ENCODE assay signal across 5 worm cellular contexts in the genomic region with DNA sequence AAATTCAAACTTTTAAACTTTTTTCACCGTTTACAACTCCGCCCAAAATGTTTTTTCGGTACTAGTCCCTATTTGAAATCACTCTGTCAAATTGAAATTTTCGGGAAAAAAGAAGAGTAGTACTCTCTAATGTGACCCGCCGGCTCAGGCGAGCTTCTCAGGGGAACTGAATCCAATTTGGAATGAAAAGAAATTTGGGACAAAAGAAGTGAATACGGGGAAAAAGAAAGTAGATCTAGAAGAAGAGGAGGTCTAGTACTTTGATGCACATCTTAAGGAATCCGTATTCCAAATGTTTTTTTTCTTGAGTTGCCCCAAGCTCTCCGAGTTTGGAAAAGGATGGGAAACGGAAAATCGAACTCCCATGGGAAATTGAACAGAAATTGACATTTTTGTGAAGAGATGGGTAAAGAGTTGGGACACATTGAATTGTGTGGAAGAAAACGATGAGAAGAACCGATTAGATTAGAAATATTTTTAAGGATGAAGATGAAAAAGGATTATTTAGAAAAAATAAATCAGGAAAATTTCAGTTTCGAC.
TF ChIP-seq lines count a peak whose summit lies in the region.

No protein-coding gene starts in this region.

TF ChIP-seq in whole organism, L1 larva, 84 proteins besides CTCF, POLR2A, EP300 and RAD21:
- TF ChIP-seq rnt-1 (tag; optimal IDR thresholded peaks at IDR 0.05; lab: Kevin White, UChicago) (no peak), fkh-10 (GFP tag; optimal IDR thresholded peaks at IDR 0.05; lab: Kevin White, UChicago) (peak; percentile 39), tbx-2 (tag; optimal IDR thresholded peaks at IDR 0.05; lab: Kevin White, UChicago) (peak; percentile 21), lin-14 (GFP tag; optimal IDR thresholded peaks at IDR 0.05; lab: Kevin White, UChicago) (peak; percentile 64)
TF ChIP-seq in whole organism, L1 larva: peak in this region for 3.

TF ChIP-seq in whole organism, L3 larva, 47 proteins besides CTCF, POLR2A, EP300 and RAD21:
- TF ChIP-seq fkh-10 (GFP tag; optimal IDR thresholded peaks at IDR 0.05; lab: Kevin White, UChicago): peak; percentile 44
- no peak for TF ChIP-seq egl-5 (tag; optimal IDR thresholded peaks at IDR 0.05; lab: Kevin White, UChicago)
- no peak for TF ChIP-seq unc-62 (GFP tag; optimal IDR thresholded peaks at IDR 0.05; lab: Kevin White, UChicago)

TF ChIP-seq in whole organism, L4 larva, 104 proteins besides CTCF, POLR2A, EP300 and RAD21:
- TF ChIP-seq fkh-10 (GFP tag; optimal IDR thresholded peaks at IDR 0.05; lab: Kevin White, UChicago): peak; percentile 39
- TF ChIP-seq F49E8.2 (tag; optimal IDR thresholded peaks at IDR 0.05; lab: Kevin White, UChicago; ENCODE audit: borderline replicate concordance): no peak
- TF ChIP-seq nhr-6 (tag; optimal IDR thresholded peaks at IDR 0.05; lab: Kevin White, UChicago): no peak
- TF ChIP-seq unc-62 (GFP tag; optimal IDR thresholded peaks at IDR 0.05 in 1 of 2; lab: Kevin White, UChicago): peak in 1 of 2 experiments; percentile 67
- TF ChIP-seq unc-62 (tag; optimal IDR thresholded peaks at IDR 0.05; lab: Kevin White, UChicago): no peak
- no peak for TF ChIP-seq dmd-8 (GFP tag; IDR thresholded peaks at IDR 0.05; lab: Robert Waterston, UW)
- TF ChIP-seq T20F7.1 (GFP tag; optimal IDR thresholded peaks at IDR 0.05; lab: Kevin White, UChicago): no peak
- TF ChIP-seq rbr-2 (tag; optimal IDR thresholded peaks at IDR 0.05; lab: Kevin White, UChicago): no peak
- TF ChIP-seq lin-38 (GFP tag; IDR thresholded peaks at IDR 0.05; lab: Robert Waterston, UW): no peak
- 0 out of 2 replicates have a peak, but pooled peaks have one; percentile 16 for TF ChIP-seq ctbp-1 (GFP tag; IDR thresholded peaks at IDR 0.05; lab: Robert Waterston, UW)

TF ChIP-seq in whole organism, late embryonic, 69 proteins besides CTCF, POLR2A, EP300 and RAD21:
- TF ChIP-seq npax-4 (tag; optimal IDR thresholded peaks at IDR 0.05; lab: Kevin White, UChicago) (no peak), unc-42 (tag; optimal IDR thresholded peaks at IDR 0.05; lab: Kevin White, UChicago) (peak; percentile 72), unc-3 (GFP tag; conservative IDR thresholded peaks at IDR 0.05; lab: Robert Waterston, UW) (no peak), unc-3 (tag; optimal IDR thresholded peaks at IDR 0.05; lab: Kevin White, UChicago) (peak; percentile 65), fkh-6 (tag; optimal IDR thresholded peaks at IDR 0.05; lab: Kevin White, UChicago) (no peak)

TF ChIP-seq in whole organism, mixed stage, embryonic, 35 proteins besides CTCF, POLR2A, EP300 and RAD21:
- TF ChIP-seq nhr-28 (tag; optimal IDR thresholded peaks at IDR 0.05; lab: Kevin White, UChicago) (no peak), ces-1 (GFP tag; optimal IDR thresholded peaks at IDR 0.05; lab: Kevin White, UChicago) (peak; percentile 82)
